Fruit fly (Drosophila melanogaster): ENCODE data around the gene Rab14.

- TF ChIP-seq psq (optimal IDR thresholded peaks at IDR 0.05) = no peak
- no peak for TF ChIP-seq Myc (optimal IDR thresholded peaks at IDR 0.05)
- no peak for TF ChIP-seq Sin3A (optimal IDR thresholded peaks at IDR 0.05)
- TF ChIP-seq insv (optimal IDR thresholded peaks at IDR 0.05) = no peak
Observed at dm6 chr2L:14340964-14341363, 14.0 kb upstream of the Rab14 start.

Data from Kc167 (cell line).